Worm (Caenorhabditis elegans): ENCODE results near the gene Y7A5A.7.

- no peak for TF ChIP-seq unc-55 (GFP tag; optimal IDR thresholded peaks at IDR 0.05)
- no peak for TF ChIP-seq lin-11 (tag; optimal IDR thresholded peaks at IDR 0.05)
- no peak for TF ChIP-seq sox-2 (GFP tag; IDR thresholded peaks at IDR 0.05)
- TF ChIP-seq K02D7.2 (tag; optimal IDR thresholded peaks at IDR 0.05), result no peak
- no peak for TF ChIP-seq tbx-2 (tag; optimal IDR thresholded peaks at IDR 0.05)
- TF ChIP-seq fax-1 (tag; optimal IDR thresholded peaks at IDR 0.05), result no peak
- TF ChIP-seq dve-1 (tag; optimal IDR thresholded peaks at IDR 0.05), result no peak
- no peak for TF ChIP-seq F13H6.1 (tag; optimal IDR thresholded peaks at IDR 0.05)
These were observed 30.6 kb downstream of the Y7A5A.7 start, which contains the start of gene Y7A5A.13 for ce11 chrX:15773262-15773908.

All from whole organism, late embryonic.